Worm (Caenorhabditis elegans) whole organism, L4 larva: ENCODE results near the gene enu-3.6.
"Not testable (repeated sequence)": the region's sequence is repeated elsewhere in the genome, so short reads cannot be mapped to it uniquely, and the experiment has no call there.

Experiments used
- D1046.2 ChIP-seq: fragments of 200-800 bp; sonication (Bioruptor generic); IDR thresholded peaks from 2 replicates; pipeline ENCODE4 v1.3.6; 2022; ENCODE audit warnings: missing genetic modification characterization, missing compliant biosample characterization
- F49E8.2 ChIP-seq: sonication (generic microtip); optimal IDR thresholded peaks from 2 replicates; lab custom pipeline; 2016; ENCODE audit warnings: missing compliant biosample characterization, mild to moderate bottlenecking, missing genetic modification characterization, borderline replicate concordance
- R02D3.7 ChIP-seq: fragments of 150-350 bp; sonication (generic microtip); optimal IDR thresholded peaks from 3 replicates; lab custom pipeline; 2014; ENCODE audit warnings: missing biosample characterization, missing genetic modification characterization
- T26A8.4 ChIP-seq: fragments of 200-800 bp; sonication (Bioruptor generic); IDR thresholded peaks from 2 replicates; pipeline ENCODE4 v1.3.6; 2022; ENCODE audit warnings: missing genetic modification characterization, missing compliant biosample characterization
- Y48G9A.11 ChIP-seq: fragments of 200-800 bp; sonication (Bioruptor generic); IDR thresholded peaks from 2 replicates; pipeline ENCODE4 v1.3.6; 2022; ENCODE audit warnings: missing genetic modification reagents, missing genetic modification characterization, missing compliant biosample characterization
- Y75B8A.6 ChIP-seq: fragments of 200-800 bp; sonication (Bioruptor generic); IDR thresholded peaks from 2 replicates; pipeline ENCODE4 v1.3.6; 2022; ENCODE audit warnings: missing genetic modification reagents, missing genetic modification characterization, missing compliant biosample characterization
- aha-1 ChIP-seq: fragments of 150-350 bp; peaks from one replicate; lab custom pipeline; 2014; ENCODE audit warnings: missing biosample characterization, missing genetic modification characterization
- arid-1 ChIP-seq: fragments of 200-800 bp; sonication (Bioruptor generic); conservative IDR thresholded peaks from 2 replicates; pipeline ENCODE4 v1.3.6; 2022; ENCODE audit warnings: missing genetic modification reagents, missing genetic modification characterization, missing compliant biosample characterization
- ceh-20 ChIP-seq: fragments of 200-800 bp; sonication (Bioruptor generic); IDR thresholded peaks from 2 replicates; pipeline ENCODE4 v1.3.6; 2022; ENCODE audit warnings: missing genetic modification reagents, missing genetic modification characterization, missing compliant biosample characterization
- ceh-82 ChIP-seq: sonication (generic microtip); optimal IDR thresholded peaks from 2 replicates; lab custom pipeline; 2017; ENCODE audit warnings: missing biosample characterization, missing genetic modification characterization
- daf-16 ChIP-seq, 3 experiments: sonication (generic microtip); optimal IDR thresholded peaks; 2 replicates each; lab custom pipeline; 2016 to 2017; ENCODE audit warnings: missing genetic modification characterization in 3 of 3, missing genetic modification reagents in 3 of 3, mild to moderate bottlenecking in 2 of 3, missing compliant biosample characterization in 2 of 3, missing biosample characterization in 1 of 3, moderate library complexity in 1 of 3
- egl-43 ChIP-seq: fragments of 200-800 bp; sonication (Bioruptor generic); IDR thresholded peaks from 2 replicates; pipeline ENCODE4 v1.3.6; 2022; ENCODE audit warnings: missing genetic modification reagents, missing genetic modification characterization, missing compliant biosample characterization
- hif-1 ChIP-seq, 2 experiments: sonication (generic microtip); optimal IDR thresholded peaks; 2 replicates each; lab custom pipeline; 2016 to 2017; ENCODE audit warnings: missing compliant biosample characterization in 2 of 2, missing genetic modification characterization in 2 of 2, missing genetic modification reagents in 2 of 2, missing genotype in 2 of 2, mild to moderate bottlenecking in 1 of 2
- hlh-30 ChIP-seq: sonication (generic microtip); optimal IDR thresholded peaks from 2 replicates; lab custom pipeline; 2017; ENCODE audit warnings: antibody characterized with exemption, mild to moderate bottlenecking, missing genetic modification characterization, missing compliant biosample characterization; ENCODE audit not compliant: insufficient read depth
- hmg-1.1 ChIP-seq: fragments of 200-800 bp; sonication (Bioruptor generic); IDR thresholded peaks from 2 replicates; pipeline ENCODE4 v1.3.6; 2022; ENCODE audit warnings: missing genetic modification reagents, missing genetic modification characterization, missing compliant biosample characterization
- lin-13 ChIP-seq: fragments of 150-350 bp; optimal IDR thresholded peaks from 2 replicates; lab custom pipeline; 2014; ENCODE audit warnings: missing biosample characterization, missing genetic modification reagents, missing genetic modification characterization
- lin-29 ChIP-seq: fragments of 200-800 bp; sonication (Bioruptor generic); IDR thresholded peaks from 2 replicates; pipeline ENCODE4 v1.3.6; 2022; ENCODE audit warnings: missing genetic modification reagents, missing genetic modification characterization, missing compliant biosample characterization
- lin-38 ChIP-seq: fragments of 200-800 bp; sonication (Bioruptor generic); IDR thresholded peaks from 2 replicates; pipeline ENCODE4 v1.3.6; 2022; ENCODE audit warnings: missing genetic modification reagents, missing genetic modification characterization, missing compliant biosample characterization
- mdt-29 ChIP-seq: fragments of 200-800 bp; sonication (Bioruptor generic); IDR thresholded peaks from 2 replicates; pipeline ENCODE4 v1.3.6; 2022; ENCODE audit warnings: missing genetic modification reagents, missing genetic modification characterization, missing compliant biosample characterization
- mxl-2 ChIP-seq: fragments of 200-800 bp; sonication (Bioruptor generic); conservative IDR thresholded peaks from 2 replicates; pipeline ENCODE4 v1.3.6; 2022; ENCODE audit warnings: missing genetic modification reagents, missing genetic modification characterization, missing compliant biosample characterization
- nhr-10 ChIP-seq: fragments of 150-350 bp; optimal IDR thresholded peaks from 2 replicates; lab custom pipeline; 2014; ENCODE audit warnings: missing biosample characterization, missing genetic modification characterization
- nhr-25 ChIP-seq: sonication (generic microtip); optimal IDR thresholded peaks from 2 replicates; lab custom pipeline; 2017; ENCODE audit warnings: missing genetic modification characterization, mild to moderate bottlenecking, missing compliant biosample characterization, antibody characterized with exemption, moderate library complexity, borderline replicate concordance; ENCODE audit not compliant: insufficient read depth
- nhr-28 ChIP-seq: fragments of 150-350 bp; optimal IDR thresholded peaks from 2 replicates; lab custom pipeline; 2014; ENCODE audit warnings: missing biosample characterization, missing genetic modification characterization
- nhr-41 ChIP-seq: fragments of 200-800 bp; sonication (Bioruptor generic); IDR thresholded peaks from 2 replicates; pipeline ENCODE4 v1.3.6; 2022; ENCODE audit warnings: missing genetic modification reagents, missing genetic modification characterization, missing compliant biosample characterization
- nhr-76 ChIP-seq: fragments of 150-350 bp; optimal IDR thresholded peaks from 2 replicates; lab custom pipeline; 2014; ENCODE audit warnings: missing biosample characterization, missing genetic modification characterization
- nhr-77 ChIP-seq: fragments of 150-350 bp; optimal IDR thresholded peaks from 2 replicates; lab custom pipeline; 2014; ENCODE audit warnings: missing biosample characterization, missing genetic modification characterization
- pha-4 ChIP-seq, 2 experiments: fragments of 150-350 bp in 1 of 2; fragments of 200-800 bp in 1 of 2; sonication (Bioruptor generic) in 1 of 2; IDR thresholded peaks in 1 of 2; optimal IDR thresholded peaks in 1 of 2; 2 replicates each; pipeline versions ENCODE4 v1.3.6 to Lab custom; 2014 to 2022; ENCODE audit warnings: missing genetic modification characterization in 2 of 2, missing genetic modification reagents in 2 of 2, missing biosample characterization in 1 of 2, missing compliant biosample characterization in 1 of 2
- php-3 ChIP-seq: fragments of 200-800 bp; sonication (Bioruptor generic); IDR thresholded peaks from 2 replicates; pipeline ENCODE4 v1.3.6; 2022; ENCODE audit warnings: missing genetic modification reagents, missing genetic modification characterization, missing compliant biosample characterization
- pqm-1 ChIP-seq: sonication (generic microtip); optimal IDR thresholded peaks from 2 replicates; lab custom pipeline; 2017; ENCODE audit warnings: missing biosample characterization, missing genetic modification characterization
- set-16 ChIP-seq: fragments of 200-800 bp; sonication (Bioruptor generic); IDR thresholded peaks from 2 replicates; pipeline ENCODE4 v1.3.6; 2022; ENCODE audit warnings: missing genetic modification reagents, missing genetic modification characterization, missing compliant biosample characterization
- skn-1 ChIP-seq: fragments of 150-350 bp; optimal IDR thresholded peaks from 2 replicates; lab custom pipeline; 2014; ENCODE audit warnings: missing biosample characterization, missing genetic modification characterization
- snpc-1.2 ChIP-seq: fragments of 200-800 bp; sonication (Bioruptor generic); IDR thresholded peaks from 2 replicates; pipeline ENCODE4 v1.3.6; 2022; ENCODE audit warnings: missing genetic modification reagents, missing genetic modification characterization, missing compliant biosample characterization
- tag-97 ChIP-seq: fragments of 200-800 bp; sonication (Bioruptor generic); IDR thresholded peaks from 2 replicates; pipeline ENCODE4 v1.3.6; 2022; ENCODE audit warnings: missing genetic modification characterization, missing compliant biosample characterization
- tra-1 ChIP-seq: fragments of 200-800 bp; sonication (Bioruptor generic); IDR thresholded peaks from 2 replicates; pipeline ENCODE4 v1.3.6; 2022; ENCODE audit warnings: missing genetic modification reagents, missing genetic modification characterization, missing compliant biosample characterization
- unc-62 ChIP-seq, 3 experiments: fragments of 150-350 bp in 1 of 3; sonication (generic microtip); optimal IDR thresholded peaks in 2 of 3; peaks in 1 of 3; 1 replicate in 1 of 3; 2 replicates in 2 of 3; lab custom pipeline; 2014 to 2017; ENCODE audit warnings: missing biosample characterization in 3 of 3, missing genetic modification characterization in 3 of 3, missing genetic modification reagents in 3 of 3, missing genotype in 1 of 3
- zfp-2 ChIP-seq: sonication (generic microtip); optimal IDR thresholded peaks from 2 replicates; lab custom pipeline; 2016; ENCODE audit warnings: mild to moderate bottlenecking, missing genetic modification characterization, missing compliant biosample characterization
- ztf-11 ChIP-seq: fragments of 150-350 bp; optimal IDR thresholded peaks from 2 replicates; lab custom pipeline; 2014; ENCODE audit warnings: missing biosample characterization, missing genetic modification characterization

Gene enu-3.6

ce11 chrIII:10750043-10750442, at the start of gene enu-3.6:
TSS of gene enu-3.6 (plus strand) at chrIII:10750434.
- TF ChIP-seq arid-1 (GFP tag; lab: Robert Waterston, UW) (0 out of 2 replicates have a peak, but pooled peaks have one; percentile 62), pha-4 (GFP tag; IDR thresholded peaks at IDR 0.05; lab: Robert Waterston, UW) (peak; percentile 52; the same call in 1 of the 2 replicates), T26A8.4 (0 out of 2 replicates have a peak, but pooled peaks have one; percentile 21), lin-38 (GFP tag; lab: Robert Waterston, UW) (peak; percentile 63), F49E8.2 (tag; lab: Kevin White, UChicago) (peak; percentile 7), snpc-1.2 (0 out of 2 replicates have a peak, but pooled peaks have one; percentile 17), egl-43 (GFP tag; lab: Robert Waterston, UW) (0 out of 2 replicates have a peak, but pooled peaks have one; percentile 40)
- not testable (repeated sequence) for TF ChIP-seq pha-4 (tag; optimal IDR thresholded peaks at IDR 0.05; lab: Kevin White, UChicago)

ce11 chrIII:10700460-10700859, 49.8 kb upstream of the enu-3.6 start, which contains the start of gene Y39A1A.20:
TSS of gene Y39A1A.20 (minus strand) at chrIII:10700560.
- TF ChIP-seq aha-1 (peak; percentile 83), tag-97 (GFP tag; lab: Robert Waterston, UW) (no peak)

- no peak for TF ChIP-seq tag-97 (GFP tag; lab: Robert Waterston, UW)
- TF ChIP-seq nhr-10: no peak
- no peak for TF ChIP-seq mdt-29 (GFP tag; lab: Robert Waterston, UW)
These were observed 47.4 kb upstream of the enu-3.6 start for ce11 chrIII:10702805-10703204.

ce11 chrIII:10703833-10704232, 46.4 kb upstream of the enu-3.6 start:
- TF ChIP-seq aha-1: peak; percentile 88
- no peak for TF ChIP-seq ztf-11
- TF ChIP-seq nhr-77 (tag; lab: Kevin White, UChicago): no peak

ce11 chrIII:10704499-10704898, 45.7 kb upstream of the enu-3.6 start:
- TF ChIP-seq zfp-2 (tag; lab: Kevin White, UChicago) (no peak), unc-62 (GFP tag; optimal IDR thresholded peaks at IDR 0.05 in 1 of 2; lab: Kevin White, UChicago) (peak in 1 of 2 experiments; percentile 95), unc-62 (tag; optimal IDR thresholded peaks at IDR 0.05; lab: Kevin White, UChicago) (no peak), Y48G9A.11 (GFP tag; lab: Robert Waterston, UW) (no peak), nhr-41 (GFP tag; lab: Robert Waterston, UW) (no peak), mxl-2 (no peak)

ce11 chrIII:10706481-10706880, 43.8 kb upstream of the enu-3.6 start:
- no peak for TF ChIP-seq hmg-1.1
- TF ChIP-seq arid-1 (GFP tag; lab: Robert Waterston, UW): no peak
- no peak for TF ChIP-seq D1046.2 (GFP tag; lab: Robert Waterston, UW)
- TF ChIP-seq tag-97 (GFP tag; lab: Robert Waterston, UW): no peak
- TF ChIP-seq lin-29 (GFP tag; lab: Robert Waterston, UW): no peak
- TF ChIP-seq ceh-82 (tag; lab: Kevin White, UChicago): no peak
- 0 out of 2 replicates have a peak, but pooled peaks have one; percentile 38 for TF ChIP-seq tra-1 (GFP tag; lab: Robert Waterston, UW)
- TF ChIP-seq nhr-25 (tag; lab: Kevin White, UChicago): no peak
- no peak for TF ChIP-seq R02D3.7
- no peak for TF ChIP-seq lin-38 (GFP tag; lab: Robert Waterston, UW)
- no peak for TF ChIP-seq unc-62 (GFP tag; optimal IDR thresholded peaks at IDR 0.05 in 1 of 2; lab: Kevin White, UChicago)
- TF ChIP-seq unc-62 (tag; optimal IDR thresholded peaks at IDR 0.05; lab: Kevin White, UChicago): no peak
- no peak for TF ChIP-seq skn-1 (tag; lab: Kevin White, UChicago)
- TF ChIP-seq nhr-77 (tag; lab: Kevin White, UChicago): no peak
- peak; percentile 92 for TF ChIP-seq set-16
- TF ChIP-seq Y75B8A.6 (GFP tag; lab: Robert Waterston, UW): no peak
- TF ChIP-seq pqm-1: no peak
- 0 out of 2 replicates have a peak, but pooled peaks have one; percentile 52 for TF ChIP-seq egl-43 (GFP tag; lab: Robert Waterston, UW)
- TF ChIP-seq lin-13: no peak
- TF ChIP-seq hif-1 (tag; optimal IDR thresholded peaks at IDR 0.05; lab: Kevin White, UChicago): no peak
- TF ChIP-seq hlh-30 (tag; lab: Kevin White, UChicago): no peak
- TF ChIP-seq nhr-41 (GFP tag; lab: Robert Waterston, UW): no peak
- no peak for TF ChIP-seq daf-16 (GFP tag; optimal IDR thresholded peaks at IDR 0.05; lab: Kevin White, UChicago)
- TF ChIP-seq daf-16 (tag; optimal IDR thresholded peaks at IDR 0.05; lab: Kevin White, UChicago): no peak
- TF ChIP-seq snpc-1.2: peak; percentile 26; the same call in 1 of the 2 replicates
- TF ChIP-seq nhr-76 (tag; lab: Kevin White, UChicago): no peak
- no peak for TF ChIP-seq ceh-20 (GFP tag; lab: Robert Waterston, UW)
- TF ChIP-seq php-3 (GFP tag; lab: Robert Waterston, UW): 0 out of 2 replicates have a peak, but pooled peaks have one; percentile 14
- no peak for TF ChIP-seq nhr-28 (tag; lab: Kevin White, UChicago)
- no peak for TF ChIP-seq zfp-2 (tag; lab: Kevin White, UChicago)
- TF ChIP-seq mdt-29 (GFP tag; lab: Robert Waterston, UW): no peak
